Fruit fly (Drosophila melanogaster) whole organism, embryonic: ENCODE results near the gene por.

ENCODE experiments used
- Ada2b ChIP-seq: fragments of 200-800 bp; sonication (Bioruptor generic); IDR thresholded peaks from 2 replicates; pipeline ENCODE4 v1.3.6; 2022; ENCODE audit warnings: missing biosample characterization, missing genetic modification characterization
- Adf1 ChIP-seq: fragments of 200-800 bp; sonication (Bioruptor generic); IDR thresholded peaks from 2 replicates; pipeline ENCODE4 v1.3.6; 2022; ENCODE audit warnings: missing biosample characterization, missing genetic modification characterization
- Asciz ChIP-seq: fragments of 200-800 bp; sonication (Bioruptor generic); optimal IDR thresholded peaks from 2 replicates; lab custom pipeline; 2017; ENCODE audit warnings: missing biosample characterization, mild to moderate bottlenecking, missing genetic modification characterization, missing genetic modification reagents
- CG10274 ChIP-seq: fragments of 200-800 bp; sonication (Bioruptor generic); optimal IDR thresholded peaks from 3 replicates; lab custom pipeline; 2017; ENCODE audit warnings: missing biosample characterization, mild to moderate bottlenecking, missing genetic modification characterization
- CG11723 ChIP-seq: fragments of 200-800 bp; sonication (Bioruptor generic); optimal IDR thresholded peaks from 2 replicates; lab custom pipeline; 2017; ENCODE audit warnings: missing biosample characterization, mild to moderate bottlenecking, missing genetic modification characterization
- CG12104 ChIP-seq: fragments of 200-800 bp; sonication (Bioruptor generic); optimal IDR thresholded peaks from 3 replicates; lab custom pipeline; 2016; ENCODE audit warnings: missing biosample characterization, missing genetic modification characterization
- CG12769 ChIP-seq: fragments of 200-800 bp; sonication (Bioruptor generic); optimal IDR thresholded peaks from 2 replicates; lab custom pipeline; 2019; ENCODE audit warnings: missing biosample characterization, mild to moderate bottlenecking, missing genetic modification characterization, moderate library complexity
- CG12942 ChIP-seq: fragments of 200-800 bp; sonication (Bioruptor generic); optimal IDR thresholded peaks from 3 replicates; lab custom pipeline; 2016; ENCODE audit warnings: missing biosample characterization, missing genetic modification characterization
- CG15269 ChIP-seq: fragments of 200-800 bp; sonication (Bioruptor generic); optimal IDR thresholded peaks from 2 replicates; lab custom pipeline; 2018; ENCODE audit warnings: missing biosample characterization, mild to moderate bottlenecking, missing genetic modification characterization, moderate library complexity
- CG16815 ChIP-seq: fragments of 200-800 bp; sonication (Bioruptor generic); optimal IDR thresholded peaks from 3 replicates; lab custom pipeline; 2017; ENCODE audit warnings: missing biosample characterization, mild to moderate bottlenecking, missing genetic modification characterization
- CG2129 ChIP-seq: fragments of 200-800 bp; sonication (Bioruptor generic); IDR thresholded peaks from 2 replicates; pipeline ENCODE4 v1.3.6; 2022; ENCODE audit warnings: missing biosample characterization, missing genetic modification characterization; ENCODE audit not compliant: partially characterized antibody
- CG2875 ChIP-seq: fragments of 200-800 bp; sonication (Bioruptor generic); optimal IDR thresholded peaks from 2 replicates; lab custom pipeline; 2017; ENCODE audit warnings: missing biosample characterization, mild to moderate bottlenecking, missing genetic modification characterization, missing genetic modification reagents
- CG4404 ChIP-seq: fragments of 200-800 bp; sonication (Bioruptor generic); IDR thresholded peaks from 2 replicates; pipeline ENCODE4 v1.3.6; 2022; ENCODE audit warnings: missing biosample characterization, missing genetic modification characterization
- CG7556 ChIP-seq: fragments of 200-800 bp; sonication (Bioruptor generic); optimal IDR thresholded peaks from 2 replicates; lab custom pipeline; 2017; ENCODE audit warnings: missing biosample characterization, mild to moderate bottlenecking, missing genetic modification characterization
- CG8290 ChIP-seq, 3 experiments: fragments of 200-800 bp; sonication (Bioruptor generic); optimal IDR thresholded peaks; 2 replicates each; lab custom pipeline; 2016 to 2019; ENCODE audit warnings: missing biosample characterization in 3 of 3, missing genetic modification characterization in 3 of 3, mild to moderate bottlenecking in 2 of 3, moderate library complexity in 1 of 3
- CG9797 ChIP-seq: fragments of 200-800 bp; sonication (Bioruptor generic); optimal IDR thresholded peaks from 3 replicates; lab custom pipeline; 2018; ENCODE audit warnings: missing biosample characterization, mild to moderate bottlenecking, missing genetic modification characterization
- D ChIP-seq, 2 experiments: fragments of 200-800 bp in 1 of 2; fragments of >200 bp in 1 of 2; sonication (Bioruptor generic) in 1 of 2; optimal IDR thresholded peaks; 2 replicates in 1 of 2; 3 replicates in 1 of 2; lab custom pipeline; 2017; ENCODE audit warnings: mild to moderate bottlenecking in 1 of 2, missing biosample characterization in 1 of 2, missing genetic modification characterization in 1 of 2, missing genetic modification reagents in 1 of 2
- Drgx ChIP-seq: fragments of 200-800 bp; sonication (Bioruptor generic); IDR thresholded peaks from 2 replicates; pipeline ENCODE4 v1.3.6; 2022; ENCODE audit warnings: missing biosample characterization, missing genetic modification characterization
- Eip74EF ChIP-seq, 2 experiments: fragments of 200-800 bp in 1 of 2; fragments of >200 bp in 1 of 2; sonication (Bioruptor generic) in 1 of 2; optimal IDR thresholded peaks; 2 replicates each; lab custom pipeline; 2017 to 2019; ENCODE audit warnings: missing biosample characterization in 2 of 2, missing genetic modification characterization in 2 of 2, mild to moderate bottlenecking in 1 of 2, moderate library complexity in 1 of 2
- Hr3 ChIP-seq: fragments of 200-800 bp; sonication (Bioruptor generic); optimal IDR thresholded peaks from 3 replicates; lab custom pipeline; 2016; ENCODE audit warnings: missing biosample characterization, missing genetic modification characterization
- Hr51 ChIP-seq, 2 experiments: fragments of 200-800 bp; sonication (Bioruptor generic); optimal IDR thresholded peaks; 2 replicates in 1 of 2; 3 replicates in 1 of 2; lab custom pipeline; 2016 to 2018; ENCODE audit warnings: missing biosample characterization in 2 of 2, missing genetic modification characterization in 2 of 2, mild to moderate bottlenecking in 1 of 2, moderate library complexity in 1 of 2
- Opbp ChIP-seq: fragments of 200-800 bp; sonication (Bioruptor generic); IDR thresholded peaks from 3 replicates; pipeline ENCODE4 v1.3.6; 2022; ENCODE audit warnings: missing biosample characterization, missing genetic modification characterization; ENCODE audit not compliant: partially characterized antibody
- Sox102F ChIP-seq: fragments of 200-800 bp; sonication (Bioruptor generic); optimal IDR thresholded peaks from 2 replicates; lab custom pipeline; 2018; ENCODE audit warnings: missing biosample characterization, mild to moderate bottlenecking, missing genetic modification characterization, moderate library complexity
- Taf1 ChIP-seq: fragments of 200-800 bp; sonication (Bioruptor generic); IDR thresholded peaks from 2 replicates; pipeline ENCODE4 v1.3.6; 2022; ENCODE audit warnings: missing biosample characterization, missing genetic modification characterization
- Vsx1 ChIP-seq: fragments of 200-800 bp; sonication (Bioruptor generic); optimal IDR thresholded peaks from 2 replicates; lab custom pipeline; 2017; ENCODE audit warnings: missing biosample characterization, mild to moderate bottlenecking, missing genetic modification characterization, missing genetic modification reagents
- ap ChIP-seq: fragments of 200-800 bp; sonication (Bioruptor generic); IDR thresholded peaks from 2 replicates; pipeline ENCODE4 v1.3.6; 2022; ENCODE audit warnings: missing biosample characterization, missing genetic modification characterization
- eyg ChIP-seq: fragments of 200-800 bp; sonication (Bioruptor generic); optimal IDR thresholded peaks from 3 replicates; lab custom pipeline; 2016; ENCODE audit warnings: missing biosample characterization, missing genetic modification characterization
- fd64A ChIP-seq: fragments of 200-800 bp; sonication (Bioruptor generic); optimal IDR thresholded peaks from 3 replicates; lab custom pipeline; 2018; ENCODE audit warnings: missing biosample characterization, mild to moderate bottlenecking, missing genetic modification characterization
- gfzf ChIP-seq: fragments of 200-800 bp; sonication (Bioruptor generic); optimal IDR thresholded peaks from 2 replicates; lab custom pipeline; 2016; ENCODE audit warnings: missing biosample characterization, mild to moderate bottlenecking, missing genetic modification characterization, moderate library complexity
- gsb ChIP-seq: fragments of 200-800 bp; sonication (Bioruptor generic); IDR thresholded peaks from 2 replicates; pipeline ENCODE4 v1.3.6; 2022; ENCODE audit warnings: missing biosample characterization, missing genetic modification characterization
- gt ChIP-seq: fragments of 200-800 bp; sonication (Bioruptor generic); IDR thresholded peaks from 2 replicates; pipeline ENCODE4 v1.3.6; 2022; ENCODE audit warnings: missing biosample characterization, missing genetic modification characterization
- kah ChIP-seq: fragments of 200-800 bp; sonication (Bioruptor generic); optimal IDR thresholded peaks from 2 replicates; lab custom pipeline; 2018; ENCODE audit warnings: missing biosample characterization, mild to moderate bottlenecking, missing genetic modification characterization
- lab ChIP-seq: fragments of 200-800 bp; sonication (Bioruptor generic); optimal IDR thresholded peaks from 3 replicates; lab custom pipeline; 2017; ENCODE audit warnings: missing biosample characterization, missing genetic modification characterization, mild to moderate bottlenecking, moderate library complexity, missing genetic modification reagents
- mld ChIP-seq: fragments of 200-800 bp; sonication (Bioruptor generic); IDR thresholded peaks from 3 replicates; pipeline ENCODE4 v1.3.6; 2022; ENCODE audit warnings: missing biosample characterization, missing genetic modification characterization; ENCODE audit not compliant: partially characterized antibody
- nerfin-1 ChIP-seq: fragments of 200-800 bp; sonication (Bioruptor generic); optimal IDR thresholded peaks from 3 replicates; lab custom pipeline; 2019; ENCODE audit warnings: missing biosample characterization, mild to moderate bottlenecking, missing genetic modification characterization, moderate library complexity
- peb ChIP-seq: fragments of 200-800 bp; sonication (Bioruptor generic); IDR thresholded peaks from 2 replicates; pipeline ENCODE4 v1.3.6; 2022; ENCODE audit warnings: missing biosample characterization, missing genetic modification characterization
- psq ChIP-seq: fragments of 200-800 bp; sonication (Bioruptor generic); optimal IDR thresholded peaks from 2 replicates; lab custom pipeline; 2017; ENCODE audit warnings: missing biosample characterization, missing genetic modification characterization
- salm ChIP-seq: fragments of 200-800 bp; sonication (Bioruptor generic); optimal IDR thresholded peaks from 2 replicates; lab custom pipeline; 2018; ENCODE audit warnings: missing biosample characterization, mild to moderate bottlenecking, missing genetic modification characterization
- sc ChIP-seq, 3 experiments: fragments of >200 bp in 2 of 3; fragments of 200-800 bp in 1 of 3; sonication (Bioruptor generic) in 1 of 3; optimal IDR thresholded peaks; 2 replicates in 2 of 3; 3 replicates in 1 of 3; lab custom pipeline; 2017; ENCODE audit warnings: mild to moderate bottlenecking in 1 of 3, missing biosample characterization in 1 of 3, missing genetic modification characterization in 1 of 3, missing genetic modification reagents in 1 of 3
- scrt ChIP-seq: fragments of 200-800 bp; sonication (Bioruptor generic); optimal IDR thresholded peaks from 2 replicates; lab custom pipeline; 2018; ENCODE audit warnings: missing biosample characterization, mild to moderate bottlenecking, missing genetic modification characterization, moderate library complexity
- seq ChIP-seq: fragments of 200-800 bp; sonication (Bioruptor generic); IDR thresholded peaks from 2 replicates; pipeline ENCODE4 v1.3.6; 2022; ENCODE audit warnings: missing biosample characterization, missing genetic modification characterization
- slbo ChIP-seq: fragments of 200-800 bp; sonication (Bioruptor generic); IDR thresholded peaks from 2 replicates; pipeline ENCODE4 v1.3.6; 2022; ENCODE audit warnings: missing biosample characterization, missing genetic modification characterization
- sna ChIP-seq: fragments of 200-800 bp; sonication (Bioruptor generic); IDR thresholded peaks from 2 replicates; pipeline ENCODE4 v1.3.6; 2022; ENCODE audit warnings: missing biosample characterization, missing genetic modification characterization; ENCODE audit not compliant: partially characterized antibody
- tio ChIP-seq: fragments of 200-800 bp; sonication (Bioruptor generic); optimal IDR thresholded peaks from 2 replicates; lab custom pipeline; 2017; ENCODE audit warnings: missing biosample characterization, missing genetic modification characterization, inconsistent platforms
- tup ChIP-seq: fragments of 200-800 bp; sonication (Bioruptor generic); optimal IDR thresholded peaks from 2 replicates; lab custom pipeline; 2016; ENCODE audit warnings: missing biosample characterization, mild to moderate bottlenecking, missing genetic modification characterization, moderate library complexity

Gene por

dm6 chrX:18350609-18351008 lies 29.0 kb downstream of the por start:
- no peak for TF ChIP-seq gt (GFP tag; lab: Robert Waterston, UW)

- TF ChIP-seq Vsx1 (no peak), scrt (GFP tag; lab: Kevin White, UChicago) (peak; percentile 92)
Observed at dm6 chrX:18347641-18348040, 32.0 kb downstream of the por start.

dm6 chrX:18341014-18341413 lies 38.6 kb downstream of the por start:
- TF ChIP-seq sc (optimal IDR thresholded peaks at IDR 0.05; lab: Kevin White, UChicago) = no peak
- no peak for TF ChIP-seq sc (GFP tag; optimal IDR thresholded peaks at IDR 0.05; lab: Kevin White, UChicago)
- no peak for TF ChIP-seq fd64A (GFP tag; lab: Kevin White, UChicago)
- no peak for TF ChIP-seq gsb (GFP tag; lab: Robert Waterston, UW)
- no peak for TF ChIP-seq sna (GFP tag; lab: Robert Waterston, UW)
- TF ChIP-seq ap (GFP tag; lab: Robert Waterston, UW) = no peak
- TF ChIP-seq Hr3 (GFP tag; lab: Kevin White, UChicago) = no peak
- TF ChIP-seq eyg (GFP tag; lab: Kevin White, UChicago) = no peak
- TF ChIP-seq Drgx = no peak
- TF ChIP-seq lab (GFP tag; lab: Kevin White, UChicago) = peak; percentile 53
- TF ChIP-seq Ada2b = 0 out of 2 replicates have a peak, but pooled peaks have one; percentile 9
- TF ChIP-seq CG12769 (tag; lab: Kevin White, UChicago) = no peak
- TF ChIP-seq CG8290 (GFP tag; optimal IDR thresholded peaks at IDR 0.05; lab: Kevin White, UChicago) = no peak
- TF ChIP-seq CG8290 (tag; optimal IDR thresholded peaks at IDR 0.05; lab: Kevin White, UChicago) = peak in 1 of 2 experiments; percentile 54
- TF ChIP-seq CG4404 (GFP tag; lab: Robert Waterston, UW) = no peak
- TF ChIP-seq CG10274 (GFP tag; lab: Kevin White, UChicago) = no peak
- TF ChIP-seq Hr51 (GFP tag; optimal IDR thresholded peaks at IDR 0.05; lab: Kevin White, UChicago) = peak in 1 of 2 experiments; percentile 28
- TF ChIP-seq CG11723 (GFP tag; lab: Kevin White, UChicago) = no peak
- no peak for TF ChIP-seq peb (GFP tag; lab: Robert Waterston, UW)
- TF ChIP-seq tio (GFP tag; lab: Kevin White, UChicago) = no peak
- TF ChIP-seq CG12942 (GFP tag; lab: Kevin White, UChicago) = no peak
- TF ChIP-seq CG15269 (tag; lab: Kevin White, UChicago) = peak; percentile 34
- no peak for TF ChIP-seq CG16815
- TF ChIP-seq Asciz (GFP tag; lab: Kevin White, UChicago) = no peak
- TF ChIP-seq CG2875 = no peak
- TF ChIP-seq Taf1 (GFP tag; lab: Robert Waterston, UW) = no peak
- no peak for TF ChIP-seq nerfin-1 (tag; lab: Kevin White, UChicago)
- TF ChIP-seq D (optimal IDR thresholded peaks at IDR 0.05; lab: Kevin White, UChicago) = no peak
- no peak for TF ChIP-seq D (GFP tag; optimal IDR thresholded peaks at IDR 0.05; lab: Kevin White, UChicago)
- no peak for TF ChIP-seq Adf1
- TF ChIP-seq kah (GFP tag; lab: Kevin White, UChicago) = no peak
- TF ChIP-seq mld = no peak
- TF ChIP-seq psq (GFP tag; lab: Kevin White, UChicago) = no peak
- 0 out of 2 replicates have a peak, but pooled peaks have one; percentile 17 for TF ChIP-seq slbo
- TF ChIP-seq Sox102F = peak; percentile 33
- no peak for TF ChIP-seq CG2129
- TF ChIP-seq CG9797 (GFP tag; lab: Kevin White, UChicago) = no peak
- no peak for TF ChIP-seq tup
- TF ChIP-seq CG12104 (GFP tag; lab: Kevin White, UChicago) = no peak
- TF ChIP-seq Eip74EF (GFP tag; optimal IDR thresholded peaks at IDR 0.05; lab: Kevin White, UChicago) = no peak
- TF ChIP-seq Opbp = no peak
- no peak for TF ChIP-seq gfzf
- peak; percentile 9 for TF ChIP-seq CG7556 (GFP tag; lab: Kevin White, UChicago)
- no peak for TF ChIP-seq seq (GFP tag; lab: Robert Waterston, UW)
- no peak for TF ChIP-seq salm (tag; lab: Kevin White, UChicago)
